Fruit fly (Drosophila melanogaster) whole organism, pupa: ENCODE measurements around the gene Ance-2.

Source experiments
- CG10348 ChIP-seq: fragments of 200-800 bp; sonication (Bioruptor generic); IDR thresholded peaks from 2 replicates; pipeline ENCODE4 v1.3.6; 2022; ENCODE audit warnings: missing biosample characterization, missing genetic modification characterization
- CG12605 ChIP-seq: fragments of 200-800 bp; sonication (Bioruptor generic); IDR thresholded peaks from 2 replicates; pipeline ENCODE4 v1.3.6; 2022; ENCODE audit warnings: missing biosample characterization, missing genetic modification characterization
- CG13204 ChIP-seq: fragments of 200-800 bp; sonication (Bioruptor generic); optimal IDR thresholded peaks from 2 replicates; lab custom pipeline; 2018; ENCODE audit warnings: missing biosample characterization, mild to moderate bottlenecking, missing genetic modification characterization, moderate library complexity
- CG14655 ChIP-seq: fragments of 200-800 bp; sonication (Bioruptor generic); optimal IDR thresholded peaks from 3 replicates; lab custom pipeline; 2017; ENCODE audit warnings: mild to moderate bottlenecking, missing biosample characterization, missing genetic modification reagents, missing genetic modification characterization
- CG15710 ChIP-seq: fragments of 200-800 bp; sonication (Bioruptor generic); optimal IDR thresholded peaks from 2 replicates; lab custom pipeline; 2018; ENCODE audit warnings: missing biosample characterization, mild to moderate bottlenecking, missing genetic modification characterization, moderate library complexity
- CG17806 ChIP-seq: fragments of 200-800 bp; sonication (Bioruptor generic); optimal IDR thresholded peaks from 2 replicates; lab custom pipeline; 2018; ENCODE audit warnings: missing biosample characterization, mild to moderate bottlenecking, missing genetic modification characterization, moderate library complexity
- CG32121 ChIP-seq: fragments of 200-800 bp; sonication (Bioruptor generic); IDR thresholded peaks from 2 replicates; pipeline ENCODE4 v1.3.6; 2022; ENCODE audit warnings: missing biosample characterization, missing genetic modification characterization
- CG34367 ChIP-seq: fragments of 200-800 bp; sonication (Bioruptor generic); optimal IDR thresholded peaks from 2 replicates; lab custom pipeline; 2018; ENCODE audit warnings: missing biosample characterization, mild to moderate bottlenecking, missing genetic modification characterization
- CG4496 ChIP-seq: fragments of 200-800 bp; sonication (Bioruptor generic); IDR thresholded peaks from 3 replicates; pipeline ENCODE4 v1.3.6; 2022; ENCODE audit warnings: missing biosample characterization, missing genetic modification characterization
- CG8159 ChIP-seq: fragments of 200-800 bp; sonication (Bioruptor generic); optimal IDR thresholded peaks from 3 replicates; lab custom pipeline; 2018; ENCODE audit warnings: missing biosample characterization, mild to moderate bottlenecking, missing genetic modification characterization, moderate library complexity
- CG8301 ChIP-seq: fragments of 200-800 bp; sonication (Bioruptor generic); optimal IDR thresholded peaks from 2 replicates; lab custom pipeline; 2018; ENCODE audit warnings: missing biosample characterization, mild to moderate bottlenecking, missing genetic modification characterization
- CG9948 ChIP-seq: fragments of 200-800 bp; sonication (Bioruptor generic); optimal IDR thresholded peaks from 2 replicates; lab custom pipeline; 2018; ENCODE audit warnings: missing biosample characterization, mild to moderate bottlenecking, missing genetic modification characterization, moderate library complexity
- D1 ChIP-seq: fragments of 200-800 bp; sonication (Bioruptor generic); optimal IDR thresholded peaks from 2 replicates; lab custom pipeline; 2018; ENCODE audit warnings: missing biosample characterization, mild to moderate bottlenecking, missing genetic modification characterization, moderate library complexity
- EcR ChIP-seq: fragments of 200-800 bp; sonication (Bioruptor generic); optimal IDR thresholded peaks from 3 replicates; lab custom pipeline; 2019; ENCODE audit warnings: missing biosample characterization, missing genetic modification characterization, mild to moderate bottlenecking, moderate library complexity, missing genetic modification reagents
- Ets98B ChIP-seq: fragments of 200-800 bp; sonication (Bioruptor generic); IDR thresholded peaks from 2 replicates; pipeline ENCODE4 v1.3.6; 2022; ENCODE audit warnings: missing biosample characterization, missing genetic modification characterization
- Pif1A ChIP-seq: fragments of 200-800 bp; sonication (Bioruptor generic); optimal IDR thresholded peaks from 3 replicates; lab custom pipeline; 2016; ENCODE audit warnings: missing biosample characterization, missing genetic modification characterization
- Pif1B ChIP-seq: fragments of 200-800 bp; sonication (Bioruptor generic); optimal IDR thresholded peaks from 3 replicates; lab custom pipeline; 2016; ENCODE audit warnings: missing biosample characterization, missing genetic modification characterization
- Snoo ChIP-seq: fragments of 200-800 bp; sonication (Bioruptor generic); optimal IDR thresholded peaks from 3 replicates; lab custom pipeline; 2017; ENCODE audit warnings: missing biosample characterization, mild to moderate bottlenecking, missing genetic modification characterization, inconsistent platforms
- fd96Ca ChIP-seq: fragments of 200-800 bp; sonication (Bioruptor generic); IDR thresholded peaks from 3 replicates; pipeline ENCODE4 v1.3.6; 2022; ENCODE audit warnings: missing biosample characterization, missing genetic modification characterization
- gl ChIP-seq: fragments of 200-800 bp; sonication (Bioruptor generic); optimal IDR thresholded peaks from 2 replicates; lab custom pipeline; 2018; ENCODE audit warnings: missing biosample characterization, mild to moderate bottlenecking, missing genetic modification characterization
- rn ChIP-seq: fragments of 200-800 bp; sonication (Bioruptor generic); IDR thresholded peaks from 2 replicates; pipeline ENCODE4 v1.3.6; 2022; ENCODE audit warnings: missing biosample characterization, missing genetic modification characterization

The Ance-2 gene

DNA sequence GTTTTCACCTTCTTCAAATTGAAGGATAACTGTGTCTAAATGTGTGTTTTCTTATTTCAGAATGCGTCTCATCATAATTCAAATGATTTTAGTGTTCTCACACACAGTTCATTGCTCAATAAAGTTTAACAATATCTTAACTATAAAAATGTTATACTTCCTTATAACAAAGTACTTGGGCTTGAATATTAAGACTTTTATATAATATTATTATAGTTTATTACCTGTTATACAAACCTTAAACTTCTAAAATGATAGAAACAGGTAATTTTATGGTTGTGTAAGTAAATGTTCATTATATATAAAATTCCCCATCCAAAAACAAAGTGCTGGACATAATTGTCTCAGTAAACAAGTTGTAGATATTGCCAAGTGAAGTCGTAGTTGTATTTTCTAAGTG, at the start of gene Ance-2:
Ance-2 (plus strand) TSS at position 301 of the 400 bp plus-strand sequence.
- TF ChIP-seq gl (tag; lab: Kevin White, UChicago) (no peak), CG15710 (tag; lab: Kevin White, UChicago) (no peak), EcR (GFP tag; lab: Kevin White, UChicago) (no peak), fd96Ca (no peak), rn (GFP tag; lab: Robert Waterston, UW) (no peak), CG34367 (tag; lab: Kevin White, UChicago) (no peak), CG13204 (no peak), CG17806 (tag; lab: Kevin White, UChicago) (no peak), D1 (tag; lab: Kevin White, UChicago) (no peak), Pif1A (no peak), CG8159 (tag; lab: Kevin White, UChicago) (no peak), Snoo (no peak), CG9948 (tag; lab: Kevin White, UChicago) (no peak)

DNA sequence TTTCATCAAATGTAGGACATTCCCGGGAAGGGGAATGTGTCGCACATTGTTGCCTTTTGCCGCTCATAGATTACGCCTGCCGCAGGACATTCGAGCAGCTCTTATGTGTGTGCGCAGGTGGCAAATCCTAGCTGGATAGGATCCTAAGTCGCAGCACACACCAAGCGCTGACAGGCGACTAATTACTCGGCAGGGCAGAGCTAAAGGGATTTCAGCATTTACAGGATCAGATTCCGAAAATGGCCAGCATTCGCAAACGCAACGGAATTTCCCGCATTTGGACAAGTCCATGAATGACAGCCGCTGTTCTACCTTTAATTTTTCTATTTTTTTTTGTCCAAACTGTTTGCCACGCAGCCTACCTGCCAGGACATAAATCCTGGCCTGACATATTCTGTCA, 41.5 kb upstream of the Ance-2 start:
- no peak for TF ChIP-seq gl (tag; lab: Kevin White, UChicago)

DNA sequence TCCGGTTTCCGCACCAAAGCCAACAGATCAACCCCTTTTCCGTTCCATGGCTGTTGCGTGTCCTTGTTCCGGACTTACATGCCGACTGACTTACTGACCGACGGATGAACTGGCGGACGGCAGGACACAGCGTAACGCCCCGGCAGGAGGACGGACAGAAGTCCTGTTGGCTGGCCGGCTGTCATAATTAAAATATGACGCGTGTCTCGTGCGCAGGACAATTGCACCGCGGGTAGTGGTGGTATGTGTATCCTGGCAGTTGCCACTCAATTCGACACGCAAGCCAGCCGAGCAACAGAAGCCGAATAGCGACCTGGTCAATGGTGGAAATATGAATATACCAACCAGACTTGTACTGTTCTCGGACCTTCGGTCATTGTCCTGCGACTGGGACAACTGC, 39.7 kb upstream of the Ance-2 start:
- no peak for TF ChIP-seq CG13204
- no peak for TF ChIP-seq CG9948 (tag; lab: Kevin White, UChicago)
- no peak for TF ChIP-seq rn (GFP tag; lab: Robert Waterston, UW)
- TF ChIP-seq Snoo, result no peak
- no peak for TF ChIP-seq fd96Ca
- TF ChIP-seq CG15710 (tag; lab: Kevin White, UChicago), result no peak
- no peak for TF ChIP-seq CG4496 (GFP tag; lab: Robert Waterston, UW)

DNA sequence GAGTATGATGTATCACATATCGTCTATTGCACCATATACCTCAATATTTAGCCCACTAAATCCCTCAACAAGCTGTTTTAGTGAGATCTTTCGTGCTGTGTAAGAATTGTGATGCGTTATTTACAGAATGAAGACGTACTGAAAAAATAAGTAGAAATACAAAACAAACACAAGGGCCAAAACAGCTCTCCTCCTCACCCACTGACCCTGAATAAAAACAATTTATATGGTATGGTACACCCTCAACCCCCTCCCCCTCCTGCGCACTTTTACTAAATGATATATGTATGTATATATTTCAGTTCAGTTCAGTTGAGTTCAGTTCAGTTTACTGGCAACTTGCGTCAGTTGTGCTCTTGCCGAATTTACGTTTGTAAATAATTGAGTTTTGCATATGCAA, 36.0 kb upstream of the Ance-2 start:
- no peak for TF ChIP-seq CG8301
- no peak for TF ChIP-seq CG8159 (tag; lab: Kevin White, UChicago)
- TF ChIP-seq CG10348, result no peak
- TF ChIP-seq fd96Ca, result no peak
- TF ChIP-seq Pif1B, result no peak
- TF ChIP-seq EcR (GFP tag; lab: Kevin White, UChicago), result no peak
- no peak for TF ChIP-seq Pif1A
- no peak for TF ChIP-seq CG4496 (GFP tag; lab: Robert Waterston, UW)
- TF ChIP-seq CG12605 (GFP tag; lab: Robert Waterston, UW), result no peak
- TF ChIP-seq gl (tag; lab: Kevin White, UChicago), result no peak
- no peak for TF ChIP-seq CG9948 (tag; lab: Kevin White, UChicago)
- no peak for TF ChIP-seq CG13204
- no peak for TF ChIP-seq CG14655 (GFP tag; lab: Kevin White, UChicago)

DNA sequence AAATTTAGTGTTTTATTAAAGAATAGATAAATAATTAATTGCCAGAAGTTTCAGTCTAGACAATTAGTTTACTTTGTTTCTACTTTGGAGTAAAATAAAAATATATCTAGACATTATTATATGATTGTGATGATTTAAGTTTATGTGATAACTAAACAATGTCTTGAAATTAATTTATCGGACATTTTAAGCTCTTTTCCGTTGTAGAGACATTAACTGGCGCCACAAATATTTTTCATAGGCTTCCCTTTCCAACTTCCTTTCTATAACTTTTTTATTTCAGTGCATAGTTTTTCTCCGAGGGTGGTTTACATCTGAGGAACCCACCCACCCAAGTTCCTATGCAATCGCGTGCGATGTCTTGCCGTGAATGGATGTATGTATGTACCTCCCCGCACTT, 32.4 kb upstream of the Ance-2 start:
- no peak for TF ChIP-seq CG32121 (GFP tag; lab: Robert Waterston, UW)
- TF ChIP-seq fd96Ca, result no peak
- no peak for TF ChIP-seq Pif1A
- TF ChIP-seq D1 (tag; lab: Kevin White, UChicago), result no peak
- no peak for TF ChIP-seq Ets98B
- no peak for TF ChIP-seq CG4496 (GFP tag; lab: Robert Waterston, UW)

DNA sequence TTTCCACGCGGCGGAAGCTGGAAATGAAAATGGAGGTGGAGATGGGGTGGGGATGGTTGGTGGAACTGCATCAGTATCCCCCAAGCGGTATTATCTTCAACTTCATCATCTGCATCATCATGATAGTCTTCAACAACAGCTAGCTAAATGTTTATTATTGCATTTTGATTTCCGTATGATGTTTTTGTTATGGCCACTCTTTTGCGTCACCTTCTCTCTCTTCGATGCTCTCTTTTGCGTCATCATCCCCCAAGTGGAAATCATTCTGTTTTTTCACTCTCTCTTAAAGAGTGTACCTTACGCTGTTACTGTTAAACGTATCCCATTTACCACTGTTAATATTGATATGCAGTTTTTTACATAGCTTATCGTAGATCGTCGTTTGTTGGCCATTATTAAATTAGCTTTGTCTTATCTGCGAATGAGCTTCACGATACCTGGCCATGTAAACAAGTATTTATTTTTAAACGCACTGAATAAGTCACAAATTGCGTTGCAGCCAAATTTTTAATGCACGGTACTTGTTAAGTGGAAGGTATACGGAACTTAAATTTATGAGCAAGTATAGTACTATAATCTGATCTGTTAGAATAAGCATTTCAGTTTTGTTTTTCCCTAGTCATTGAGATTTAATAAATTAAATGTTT, 31.1 kb upstream of the Ance-2 start:
- TF ChIP-seq CG12605 (GFP tag; lab: Robert Waterston, UW) (no peak), CG32121 (GFP tag; lab: Robert Waterston, UW) (no peak), CG4496 (GFP tag; lab: Robert Waterston, UW) (no peak), rn (GFP tag; lab: Robert Waterston, UW) (no peak), CG8301 (no peak), gl (tag; lab: Kevin White, UChicago) (no peak), EcR (GFP tag; lab: Kevin White, UChicago) (no peak), CG10348 (no peak), D1 (tag; lab: Kevin White, UChicago) (no peak), Pif1A (no peak)

DNA sequence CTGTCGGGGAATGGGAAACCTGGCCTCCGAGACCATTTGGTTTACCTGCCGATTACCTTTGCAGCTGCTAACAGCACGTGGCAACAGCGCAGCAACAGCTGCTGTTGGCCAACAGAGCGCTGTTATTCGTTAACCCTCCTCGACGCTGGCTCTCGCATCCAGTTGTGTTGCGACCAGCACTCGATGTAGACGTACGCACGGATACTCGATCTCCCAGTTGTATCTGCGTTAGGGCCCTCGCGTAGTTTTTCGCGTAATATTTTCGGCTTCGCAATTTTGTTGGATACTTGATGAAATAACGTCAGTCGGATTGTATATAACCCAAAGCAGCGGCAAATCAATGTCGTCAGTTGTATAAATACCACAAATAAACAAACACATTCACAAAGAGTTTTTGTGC, 30.3 kb upstream of the Ance-2 start:
- TF ChIP-seq rn (GFP tag; lab: Robert Waterston, UW) (no peak), CG34367 (tag; lab: Kevin White, UChicago) (no peak), CG32121 (GFP tag; lab: Robert Waterston, UW) (no peak; the same call in 1 of the 2 replicates), CG13204 (no peak), D1 (tag; lab: Kevin White, UChicago) (peak; percentile 15), CG8159 (tag; lab: Kevin White, UChicago) (no peak), CG14655 (GFP tag; lab: Kevin White, UChicago) (no peak), CG17806 (tag; lab: Kevin White, UChicago) (no peak), Snoo (peak; percentile 0), CG15710 (tag; lab: Kevin White, UChicago) (no peak), EcR (GFP tag; lab: Kevin White, UChicago) (peak; percentile 25), CG10348 (no peak), CG12605 (GFP tag; lab: Robert Waterston, UW) (no peak; the same call in 1 of the 2 replicates), Ets98B (peak; percentile 52), CG4496 (GFP tag; lab: Robert Waterston, UW) (peak; percentile 72), fd96Ca (peak; percentile 13; the same call in 1 of the 3 replicates)
